Fruit fly (Drosophila melanogaster): ENCODE results near the gene EMC2B.
"Not testable (repeated sequence)": the region's sequence is repeated elsewhere in the genome, so short reads cannot be mapped to it uniquely, and the experiment has no call there.

Gene EMC2B

DNA sequence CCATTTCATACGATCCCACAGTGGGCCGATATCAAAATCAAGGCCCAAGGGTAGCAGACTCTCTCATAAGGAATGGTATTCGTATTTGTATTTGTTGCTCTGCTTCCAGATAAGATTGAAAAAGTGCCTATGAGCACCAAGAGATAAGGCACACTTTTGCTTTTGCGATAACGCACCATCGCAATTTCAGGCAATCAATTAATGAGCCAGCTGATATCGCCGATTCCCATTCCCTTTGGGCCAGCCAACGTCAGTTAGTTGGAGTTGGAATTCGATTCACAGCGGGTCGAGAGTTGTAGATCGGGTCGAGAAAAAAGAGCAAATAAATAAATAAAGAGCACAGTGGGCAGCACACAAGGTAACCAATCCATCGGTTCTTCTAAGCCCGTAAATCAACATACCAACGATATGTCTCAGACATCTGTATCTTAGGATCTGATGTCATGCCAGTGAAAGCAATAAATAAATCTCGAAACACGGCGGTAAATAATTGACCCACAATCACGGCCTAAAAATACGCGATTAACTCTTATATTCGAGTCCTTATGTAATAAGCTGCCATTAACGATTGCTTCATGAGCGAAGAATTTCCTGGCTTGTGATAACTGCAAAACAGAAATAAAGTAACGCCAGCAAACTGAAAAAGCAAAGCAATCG lies 16.5 kb upstream of the EMC2B start, which contains the start of gene CG8907:
CG8907 (plus strand) TSS at position 252 of the 657 bp plus-strand sequence.
- no peak for TF ChIP-seq CG8478 (optimal IDR thresholded peaks at IDR 0.05)
- TF ChIP-seq Dll (optimal IDR thresholded peaks at IDR 0.05) = no peak
- no peak for TF ChIP-seq pan (optimal IDR thresholded peaks at IDR 0.05)
- TF ChIP-seq EcR (GFP tag; optimal IDR thresholded peaks at IDR 0.05) = no peak
- TF ChIP-seq psq (optimal IDR thresholded peaks at IDR 0.05) = no peak
- no peak for TF ChIP-seq usp (GFP tag; optimal IDR thresholded peaks at IDR 0.05)

DNA sequence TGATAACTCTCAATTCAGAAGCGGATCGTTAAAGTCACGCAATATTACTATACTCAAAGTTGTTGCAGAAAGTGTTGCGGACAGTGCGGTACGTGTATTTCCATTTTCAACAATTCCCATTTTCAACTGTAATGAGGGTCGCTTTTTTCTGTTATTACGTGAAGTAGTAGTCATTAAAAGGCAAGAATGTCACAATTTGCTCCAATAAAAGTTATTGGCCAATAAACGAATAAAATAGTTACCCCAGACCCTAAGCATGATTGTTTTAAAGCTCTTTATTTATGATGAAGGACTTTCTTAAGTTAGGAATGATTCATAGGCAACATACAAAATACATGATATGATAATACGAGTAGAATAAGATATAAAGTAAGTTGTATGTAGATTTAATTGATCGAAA lies 15.7 kb upstream of the EMC2B start:
- TF ChIP-seq Dll (optimal IDR thresholded peaks at IDR 0.05) (no peak), psq (optimal IDR thresholded peaks at IDR 0.05) (no peak), CG8478 (optimal IDR thresholded peaks at IDR 0.05) (no peak), pan (optimal IDR thresholded peaks at IDR 0.05) (no peak), EcR (GFP tag; optimal IDR thresholded peaks at IDR 0.05) (no peak), usp (GFP tag; optimal IDR thresholded peaks at IDR 0.05) (no peak)

DNA sequence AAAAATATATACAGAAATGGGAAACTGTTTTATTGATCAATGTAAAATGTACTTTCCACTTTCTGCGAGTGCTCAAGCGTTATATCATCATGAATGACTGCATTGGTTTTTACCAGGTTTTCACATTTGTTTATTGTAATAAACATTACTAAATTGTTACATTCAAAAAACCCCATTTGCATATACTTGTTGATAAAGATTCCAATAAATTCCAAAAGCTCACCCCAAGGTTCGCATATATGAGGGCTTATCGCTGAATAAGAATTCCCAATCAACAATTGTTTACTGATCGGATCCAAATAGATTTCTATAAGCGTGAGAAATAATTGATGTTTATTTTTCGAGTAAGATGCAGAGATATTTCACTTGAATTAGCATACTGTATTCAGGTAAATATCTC lies 11.8 kb upstream of the EMC2B start:
- TF ChIP-seq CG8478 (optimal IDR thresholded peaks at IDR 0.05) (no peak), pan (optimal IDR thresholded peaks at IDR 0.05) (no peak), usp (GFP tag; optimal IDR thresholded peaks at IDR 0.05) (no peak), psq (optimal IDR thresholded peaks at IDR 0.05) (no peak)

DNA sequence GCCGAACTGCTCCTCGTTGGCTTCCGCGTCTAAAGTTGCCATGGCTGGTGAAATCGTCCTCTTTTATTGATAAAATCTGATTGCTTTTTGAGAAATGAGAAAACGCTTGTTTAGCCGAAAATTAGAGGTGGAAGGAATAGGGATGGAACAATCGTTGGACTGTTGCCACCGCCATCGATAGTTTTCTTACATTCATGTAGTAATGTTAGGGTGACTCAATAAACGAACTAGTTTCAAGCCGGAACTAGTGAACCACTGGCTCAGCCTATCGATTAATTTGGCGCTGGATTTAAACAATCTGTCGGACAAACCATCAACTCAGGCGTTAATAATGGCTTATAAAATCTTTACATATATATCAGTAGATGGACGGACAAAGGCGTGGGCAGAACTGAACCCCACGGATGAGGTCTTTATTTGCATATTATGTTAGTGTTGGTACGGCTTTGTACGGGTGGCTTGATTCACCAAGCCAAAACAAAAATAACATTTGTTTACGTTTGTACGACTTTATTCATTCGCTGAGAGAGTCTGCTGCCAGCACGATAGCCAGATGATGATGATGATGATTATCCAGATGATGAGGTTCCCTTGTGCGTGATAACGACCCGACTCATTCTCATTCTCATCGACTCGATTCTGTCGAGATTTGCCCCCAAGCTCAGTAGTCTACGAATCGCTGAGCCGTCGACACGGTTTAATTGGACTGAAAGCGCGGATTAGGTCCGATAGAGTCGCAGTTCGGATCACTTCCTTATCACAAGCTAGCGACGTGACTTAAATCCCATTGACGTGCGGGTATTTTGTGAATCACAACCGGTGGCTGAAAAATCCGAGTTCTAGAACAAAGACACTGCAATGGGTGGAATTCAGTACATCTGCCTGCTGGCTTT lies 10.8 kb upstream of the EMC2B start, which contains the start of the genes Sf3a1 and Irc:
Sf3a1 (minus strand) TSS at position 138 of the 893 bp plus-strand sequence.
Irc (plus strand) TSS at position 658 of the 893 bp plus-strand sequence.
- no peak for TF ChIP-seq Dll (optimal IDR thresholded peaks at IDR 0.05)

DNA sequence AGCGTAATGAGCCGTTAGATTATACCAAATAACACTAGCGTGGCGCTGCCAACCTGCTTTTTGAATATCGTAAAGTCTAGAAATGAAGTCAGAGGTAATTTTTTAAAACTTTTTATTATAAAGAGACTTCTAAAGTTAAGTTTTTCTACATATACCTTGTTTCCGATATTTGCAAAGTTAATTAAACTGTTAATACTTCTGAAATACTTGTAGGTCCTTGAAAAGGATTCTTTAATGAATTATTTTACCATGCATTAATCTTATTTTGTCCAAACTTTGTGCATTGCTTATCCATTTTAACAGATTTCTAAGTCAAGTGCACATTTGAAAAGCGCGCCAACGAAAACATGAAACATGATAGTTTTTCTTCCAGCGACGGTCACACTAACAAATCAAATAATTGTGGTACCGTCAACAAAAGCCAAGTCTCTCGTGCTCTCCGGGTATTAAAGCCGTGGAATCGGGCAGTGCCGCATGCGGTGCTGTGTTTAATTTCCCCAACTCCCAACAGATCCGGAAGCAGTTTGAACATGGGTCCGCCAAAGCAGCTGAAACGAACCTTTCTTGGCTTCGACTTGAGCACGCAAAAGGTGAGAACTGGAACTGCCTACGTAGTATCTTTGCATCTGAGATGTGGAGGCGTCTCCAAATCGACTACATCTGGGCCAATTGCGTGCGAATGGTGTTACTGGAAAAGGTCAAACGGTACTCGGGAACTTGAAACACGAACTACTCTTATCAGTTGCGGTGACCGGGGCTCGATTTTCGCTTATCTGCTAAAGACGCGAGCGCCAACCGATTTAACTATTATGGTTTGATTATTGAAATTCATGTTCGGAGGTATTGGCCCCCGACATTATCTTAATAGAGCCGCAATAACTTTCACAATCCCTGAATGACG lies 4.6 kb upstream of the EMC2B start, which contains the start of the genes EMC2A and CG3534:
EMC2A (minus strand) TSS at position 13 of the 901 bp plus-strand sequence.
CG3534 (plus strand) TSS at position 388 of the 901 bp plus-strand sequence.
- TF ChIP-seq Dll (optimal IDR thresholded peaks at IDR 0.05) (no peak), EcR (GFP tag; optimal IDR thresholded peaks at IDR 0.05) (no peak), psq (optimal IDR thresholded peaks at IDR 0.05) (no peak), pan (optimal IDR thresholded peaks at IDR 0.05) (no peak), CG8478 (optimal IDR thresholded peaks at IDR 0.05) (no peak), usp (GFP tag; optimal IDR thresholded peaks at IDR 0.05) (no peak)

DNA sequence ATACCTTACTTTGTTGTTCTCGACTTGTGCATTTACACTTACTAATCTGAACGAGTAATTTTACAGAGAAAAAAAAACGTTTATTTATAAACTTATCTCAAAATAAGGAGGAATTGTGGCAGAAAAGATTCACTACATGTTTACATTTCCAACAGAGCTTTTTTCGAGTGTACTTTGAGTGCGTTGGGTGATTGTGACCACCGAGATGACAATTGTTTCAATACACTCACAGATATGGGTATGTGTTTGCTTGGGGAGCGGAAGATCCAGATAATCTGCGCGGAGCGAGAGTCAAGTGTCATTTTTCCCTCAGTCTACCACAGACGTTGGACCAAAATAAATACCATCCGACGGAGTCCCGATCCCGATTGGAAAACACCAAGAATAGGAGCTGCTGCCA lies 1.0 kb upstream of the EMC2B start, which contains the start of gene CG31274:
CG31274 (plus strand) TSS at position 301 of the 400 bp plus-strand sequence.
- TF ChIP-seq CG8478 (optimal IDR thresholded peaks at IDR 0.05); usp (GFP tag; optimal IDR thresholded peaks at IDR 0.05); Dll (optimal IDR thresholded peaks at IDR 0.05): not testable (repeated sequence)

DNA sequence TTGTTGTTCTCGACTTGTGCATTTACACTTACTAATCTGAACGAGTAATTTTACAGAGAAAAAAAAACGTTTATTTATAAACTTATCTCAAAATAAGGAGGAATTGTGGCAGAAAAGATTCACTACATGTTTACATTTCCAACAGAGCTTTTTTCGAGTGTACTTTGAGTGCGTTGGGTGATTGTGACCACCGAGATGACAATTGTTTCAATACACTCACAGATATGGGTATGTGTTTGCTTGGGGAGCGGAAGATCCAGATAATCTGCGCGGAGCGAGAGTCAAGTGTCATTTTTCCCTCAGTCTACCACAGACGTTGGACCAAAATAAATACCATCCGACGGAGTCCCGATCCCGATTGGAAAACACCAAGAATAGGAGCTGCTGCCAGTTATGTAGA lies 3.2 kb downstream of the EMC2B start, which contains the start of gene MESK4:
MESK4 (plus strand) TSS at position 301 of the 400 bp plus-strand sequence.
- TF ChIP-seq psq (optimal IDR thresholded peaks at IDR 0.05); usp (GFP tag; optimal IDR thresholded peaks at IDR 0.05); CG8478 (optimal IDR thresholded peaks at IDR 0.05): not testable (repeated sequence)

DNA sequence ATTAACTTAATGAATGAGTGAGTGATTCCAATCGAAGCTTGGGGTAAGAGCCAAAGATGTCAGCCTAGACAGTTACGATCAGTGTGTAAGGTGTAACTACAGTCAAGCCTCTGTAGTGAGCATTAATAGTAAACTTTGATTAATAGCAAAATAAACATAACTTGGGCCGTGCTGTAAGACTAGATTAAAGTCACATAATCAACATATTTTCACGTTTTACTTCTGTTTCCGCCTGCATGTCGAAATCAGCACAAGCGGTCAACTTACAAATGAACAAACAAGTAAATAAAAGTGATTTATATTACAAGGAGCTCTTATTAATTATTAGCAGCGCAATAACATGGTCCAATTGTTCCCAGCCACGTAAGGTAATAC lies 3.8 kb downstream of the EMC2B start:
- no peak for TF ChIP-seq psq (optimal IDR thresholded peaks at IDR 0.05)

DNA sequence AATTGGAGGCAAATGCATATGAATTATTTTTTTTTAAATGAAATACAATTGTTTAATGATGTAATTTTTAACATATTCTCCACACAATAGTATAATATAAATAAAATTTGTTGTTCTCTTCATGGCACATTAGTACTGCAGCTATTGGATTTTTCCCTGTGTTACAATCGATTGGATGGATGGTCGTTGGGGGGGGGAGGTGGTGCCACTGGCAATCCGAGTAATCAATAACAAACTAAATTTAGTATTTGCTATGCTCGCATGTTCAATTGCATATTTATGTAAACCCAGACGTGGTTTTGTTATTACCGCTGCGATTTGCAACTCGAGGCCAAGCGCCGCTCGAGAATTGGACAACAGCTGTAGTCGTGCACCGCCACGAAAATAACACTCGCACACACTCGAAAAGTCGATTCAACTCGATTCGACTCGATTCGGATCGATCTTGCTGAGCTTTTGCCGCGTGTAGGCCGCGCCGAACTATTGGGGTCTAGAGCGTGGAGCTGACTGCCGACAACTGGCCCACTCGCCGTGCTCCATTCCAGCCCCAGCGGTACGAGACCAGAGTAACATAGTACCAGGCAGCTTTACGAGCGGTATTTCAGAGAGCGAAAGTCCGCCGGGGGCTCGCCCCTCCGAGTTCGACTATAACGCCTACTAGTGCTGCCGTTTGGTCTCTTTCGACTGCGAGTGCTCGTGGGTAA lies 4.3 kb downstream of the EMC2B start, which contains the start of gene CG18622:
CG18622 (minus strand) TSS at position 513 of the 704 bp plus-strand sequence.
- no peak for TF ChIP-seq CG8478 (optimal IDR thresholded peaks at IDR 0.05)
- TF ChIP-seq pan (optimal IDR thresholded peaks at IDR 0.05) = no peak
- no peak for TF ChIP-seq Dll (optimal IDR thresholded peaks at IDR 0.05)
- no peak for TF ChIP-seq EcR (GFP tag; optimal IDR thresholded peaks at IDR 0.05)
- no peak for TF ChIP-seq psq (optimal IDR thresholded peaks at IDR 0.05)
- TF ChIP-seq usp (GFP tag; optimal IDR thresholded peaks at IDR 0.05) = no peak

DNA sequence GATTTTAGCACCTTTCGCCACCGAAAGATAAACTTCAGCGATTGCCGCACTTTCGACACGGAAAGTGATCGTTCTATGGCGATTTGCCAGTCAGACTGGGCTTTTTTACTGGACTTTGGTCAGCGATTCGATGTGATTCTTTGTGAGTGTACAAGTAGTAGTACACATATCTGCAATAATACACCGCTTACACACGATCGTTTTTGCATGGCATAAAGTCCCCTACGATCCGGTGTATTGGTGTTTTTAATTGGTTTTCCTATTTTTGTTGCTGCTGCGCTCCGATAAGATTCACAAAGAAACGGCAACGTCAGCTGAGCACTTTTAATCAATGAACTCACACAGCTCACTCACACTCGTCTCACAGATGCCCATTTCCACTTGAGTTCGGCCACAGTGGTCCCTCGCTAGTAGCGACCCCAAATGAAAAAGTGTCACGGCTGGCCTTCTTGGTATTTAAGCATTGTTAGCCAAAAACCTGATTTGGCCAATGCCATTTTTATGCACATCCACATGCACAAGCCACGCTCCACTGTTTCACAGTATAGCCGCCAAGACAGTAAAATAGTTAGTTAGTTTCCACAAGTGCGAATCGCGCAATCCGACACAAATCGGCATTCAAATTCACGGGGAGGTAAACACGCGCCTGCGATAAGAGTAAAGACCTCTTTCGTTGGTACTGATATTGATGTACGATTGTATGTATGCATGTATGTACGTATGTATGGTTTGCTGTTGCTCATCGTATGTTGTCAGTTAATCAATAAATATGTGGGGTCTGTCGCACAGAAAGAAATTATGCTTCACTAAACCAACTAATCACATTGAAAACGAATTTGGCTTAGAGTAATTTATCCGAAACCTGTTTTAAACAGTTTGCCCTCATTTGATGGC lies 5.2 kb downstream of the EMC2B start:
- no peak for TF ChIP-seq usp (GFP tag; optimal IDR thresholded peaks at IDR 0.05)
- no peak for TF ChIP-seq psq (optimal IDR thresholded peaks at IDR 0.05)
- TF ChIP-seq Dll (optimal IDR thresholded peaks at IDR 0.05) = no peak
- TF ChIP-seq EcR (GFP tag; optimal IDR thresholded peaks at IDR 0.05) = peak in 1 of 2 experiments; percentile 28

All from whole organism.